Worm (Caenorhabditis elegans) whole organism, midembryonic: ENCODE data around the gene lab-2.

Experiments
- T22C8.4 ChIP-seq: fragments of 200-800 bp; sonication (Bioruptor generic); IDR thresholded peaks from 2 replicates; pipeline ENCODE4 v1.3.6; 2022; ENCODE audit warnings: missing genetic modification characterization, missing compliant biosample characterization
- cog-1 ChIP-seq: sonication (generic microtip); optimal IDR thresholded peaks from 2 replicates; lab custom pipeline; 2016; ENCODE audit warnings: missing genetic modification characterization, missing compliant biosample characterization
- flt-1 ChIP-seq: fragments of 200-800 bp; sonication (Bioruptor generic); IDR thresholded peaks from 2 replicates; pipeline ENCODE4 v1.3.6; 2022; ENCODE audit warnings: missing genetic modification characterization, missing compliant biosample characterization
- klf-2 ChIP-seq: fragments of 200-800 bp; sonication (Bioruptor generic); conservative IDR thresholded peaks from 2 replicates; pipeline ENCODE4 v1.3.6; 2022; ENCODE audit warnings: missing genetic modification reagents, missing genetic modification characterization, missing compliant biosample characterization
- med-1 ChIP-seq: sonication (generic microtip); optimal IDR thresholded peaks from 2 replicates; lab custom pipeline; 2017; ENCODE audit warnings: missing genetic modification characterization, mild to moderate bottlenecking, missing compliant biosample characterization, antibody characterized with exemption, missing genetic modification reagents; ENCODE audit not compliant: insufficient read depth
- ref-1 ChIP-seq: fragments of 200-800 bp; sonication (Bioruptor generic); conservative IDR thresholded peaks from 2 replicates; pipeline ENCODE4 v1.3.6; 2022; ENCODE audit warnings: missing genetic modification reagents, missing genetic modification characterization, missing compliant biosample characterization
- tab-1 ChIP-seq: fragments of 200-800 bp; sonication (Bioruptor generic); IDR thresholded peaks from 2 replicates; pipeline ENCODE4 v1.3.6; 2022; ENCODE audit warnings: missing genetic modification characterization, missing compliant biosample characterization
- ztf-23 ChIP-seq: fragments of 200-800 bp; sonication (Bioruptor generic); IDR thresholded peaks from 2 replicates; pipeline ENCODE4 v1.3.6; 2022; ENCODE audit warnings: missing genetic modification reagents, missing genetic modification characterization, missing compliant biosample characterization
- ztf-29 ChIP-seq: fragments of 200-800 bp; sonication (Bioruptor generic); IDR thresholded peaks from 2 replicates; pipeline ENCODE4 v1.3.6; 2022; ENCODE audit warnings: missing genetic modification reagents, missing genetic modification characterization, missing compliant biosample characterization

Gene lab-2

DNA sequence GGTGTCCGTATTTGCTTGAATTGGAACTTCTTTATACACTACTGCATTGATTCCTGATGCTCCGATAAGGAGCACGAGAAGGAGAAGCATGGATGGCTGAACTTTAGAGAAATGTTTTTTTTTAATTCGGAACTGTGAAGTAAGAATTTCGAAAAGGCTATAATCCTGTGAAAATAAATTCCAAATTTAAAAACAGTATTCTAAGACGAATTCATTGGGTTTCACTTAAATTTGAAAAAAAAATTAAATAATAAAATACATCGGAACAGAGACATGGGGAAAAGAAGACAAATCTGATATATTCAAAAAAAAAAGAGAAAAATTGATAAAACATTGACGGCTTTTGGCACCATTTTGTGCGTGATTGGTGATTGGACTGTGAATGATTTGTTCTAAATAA, 43.6 kb downstream of the lab-2 start, which contains the start of gene pho-5:
pho-5 (minus strand) TSS at position 101 of the 400 bp plus-strand sequence.
- TF ChIP-seq cog-1 (tag; lab: Kevin White, UChicago): no peak
- TF ChIP-seq ztf-29 (GFP tag; lab: Robert Waterston, UW): no peak
- TF ChIP-seq ztf-23 (GFP tag; lab: Robert Waterston, UW): no peak
- TF ChIP-seq med-1 (GFP tag; lab: Kevin White, UChicago): no peak
- no peak for TF ChIP-seq T22C8.4
- no peak for TF ChIP-seq flt-1 (GFP tag; lab: Robert Waterston, UW)
- TF ChIP-seq ref-1: no peak
- TF ChIP-seq klf-2 (GFP tag; lab: Robert Waterston, UW): no peak
- TF ChIP-seq tab-1 (GFP tag; lab: Robert Waterston, UW): no peak

DNA sequence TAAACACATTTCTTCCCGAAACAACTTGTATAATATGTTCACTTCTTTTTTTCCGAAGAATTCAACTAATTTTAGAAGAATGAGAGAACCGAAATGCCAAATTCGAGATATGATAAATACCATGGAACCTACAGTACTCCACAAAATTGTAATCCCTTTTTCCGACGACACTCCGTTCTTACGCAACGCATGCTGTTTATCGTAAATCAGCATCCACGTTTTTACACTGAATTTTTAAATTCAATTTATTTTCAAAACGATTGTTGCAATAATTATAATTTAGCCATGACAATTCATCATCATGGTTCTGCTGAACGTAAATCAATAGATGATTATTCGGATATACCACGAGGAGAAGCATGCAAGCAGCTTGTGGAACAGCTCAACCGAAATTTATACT, 48.2 kb downstream of the lab-2 start, which contains the start of gene B0361.3:
B0361.3 (plus strand) TSS at position 284 of the 400 bp plus-strand sequence.
- no peak for TF ChIP-seq tab-1 (GFP tag; lab: Robert Waterston, UW)
- no peak for TF ChIP-seq klf-2 (GFP tag; lab: Robert Waterston, UW)
- TF ChIP-seq flt-1 (GFP tag; lab: Robert Waterston, UW): no peak
- TF ChIP-seq cog-1 (tag; lab: Kevin White, UChicago): no peak
- TF ChIP-seq ztf-23 (GFP tag; lab: Robert Waterston, UW): no peak
- TF ChIP-seq med-1 (GFP tag; lab: Kevin White, UChicago): no peak
- no peak for TF ChIP-seq ztf-29 (GFP tag; lab: Robert Waterston, UW)
- no peak for TF ChIP-seq T22C8.4

DNA sequence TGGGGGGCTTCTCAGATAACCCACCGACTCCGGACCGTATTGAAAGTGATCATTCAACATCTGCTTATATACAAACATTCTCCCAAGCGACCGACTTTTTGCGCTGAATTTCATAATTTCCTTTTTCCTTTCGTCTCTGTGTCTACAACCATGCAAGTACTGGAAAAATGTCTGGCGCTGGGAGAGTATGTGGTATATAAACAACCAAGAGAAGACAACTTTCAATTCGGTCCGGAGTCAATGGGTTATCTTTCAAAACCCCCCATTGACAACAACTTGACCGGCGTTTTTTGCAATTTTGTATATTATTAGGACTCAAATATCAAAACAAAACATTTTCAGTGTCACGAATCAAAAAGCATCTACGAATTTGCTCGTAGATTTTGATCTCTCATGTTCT, 50.9 kb downstream of the lab-2 start:
- no peak for TF ChIP-seq T22C8.4
- TF ChIP-seq cog-1 (tag; lab: Kevin White, UChicago): no peak
- TF ChIP-seq flt-1 (GFP tag; lab: Robert Waterston, UW): no peak
- no peak for TF ChIP-seq ztf-23 (GFP tag; lab: Robert Waterston, UW)
- TF ChIP-seq ztf-29 (GFP tag; lab: Robert Waterston, UW): no peak
- no peak for TF ChIP-seq med-1 (GFP tag; lab: Kevin White, UChicago)
- TF ChIP-seq klf-2 (GFP tag; lab: Robert Waterston, UW): no peak
- TF ChIP-seq ref-1: no peak
- no peak for TF ChIP-seq tab-1 (GFP tag; lab: Robert Waterston, UW)

ce11 chrIII:7277228-7277627, 52.2 kb downstream of the lab-2 start, which contains the start of the genes spot-1 and B0361.11:
Gene spot-1 (minus strand): TSS chrIII:7277274.
Gene B0361.11 (plus strand): TSS chrIII:7277599.
- TF ChIP-seq klf-2 (GFP tag; lab: Robert Waterston, UW): no peak

DNA sequence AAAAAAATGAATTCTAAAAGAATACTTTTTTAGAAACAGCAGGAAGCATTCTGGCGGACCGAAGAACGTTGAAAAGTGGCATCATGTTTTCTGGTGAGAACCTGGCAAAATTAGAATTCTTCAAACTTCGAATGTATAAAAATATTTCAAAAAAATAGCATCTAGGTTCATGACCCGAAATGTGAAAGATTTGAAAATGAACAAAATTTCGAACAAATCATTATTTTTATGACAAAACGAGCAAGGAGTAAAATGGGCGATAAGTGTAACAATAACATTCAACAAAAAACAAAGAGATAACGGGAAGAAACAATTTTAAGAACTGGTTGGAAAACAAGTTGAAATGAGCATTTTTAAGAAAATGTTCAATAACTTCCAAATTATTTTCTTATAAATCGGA, 54.1 kb downstream of the lab-2 start, which contains the start of gene psd-1:
psd-1 (minus strand) TSS at position 101 of the 400 bp plus-strand sequence.
- TF ChIP-seq ztf-23 (GFP tag; lab: Robert Waterston, UW) (no peak), flt-1 (GFP tag; lab: Robert Waterston, UW) (no peak), ztf-29 (GFP tag; lab: Robert Waterston, UW) (no peak), ref-1 (no peak), cog-1 (tag; lab: Kevin White, UChicago) (no peak), med-1 (GFP tag; lab: Kevin White, UChicago) (no peak)
